Fruit fly (Drosophila melanogaster): Measurements from ENCODE around the gene Ten-a.
A peak's percentile ranks its signal among the peaks of the same experiment; 100 is the strongest.

The Ten-a gene

dm6 chrX:12076243-12076642, 32.7 kb downstream of the Ten-a start (continued):
- TF ChIP-seq CG18599 (GFP tag; optimal IDR thresholded peaks at IDR 0.05) (peak; percentile 37), tap (tag; optimal IDR thresholded peaks at IDR 0.05) (peak; percentile 10), Ptx1 (GFP tag; IDR thresholded peaks at IDR 0.05) (0 out of 2 replicates have a peak, but pooled peaks have one; percentile 22), CG16779 (GFP tag; IDR thresholded peaks at IDR 0.05) (no peak), CG13424 (tag; optimal IDR thresholded peaks at IDR 0.05) (peak; percentile 41), CG11504 (tag; optimal IDR thresholded peaks at IDR 0.05) (peak; percentile 54), CG30020 (tag; optimal IDR thresholded peaks at IDR 0.05) (no peak), fd96Cb (tag; optimal IDR thresholded peaks at IDR 0.05) (peak; percentile 6), gsb-n (tag; optimal IDR thresholded peaks at IDR 0.05) (peak; percentile 0), nmo (GFP tag; optimal IDR thresholded peaks at IDR 0.05) (peak; percentile 1), shn (GFP tag; optimal IDR thresholded peaks at IDR 0.05) (no peak), CG8290 (GFP tag; optimal IDR thresholded peaks at IDR 0.05) (no peak), CG8290 (tag; optimal IDR thresholded peaks at IDR 0.05) (no peak), Pdp1 (GFP tag; optimal IDR thresholded peaks at IDR 0.05) (no peak), CG4404 (GFP tag; IDR thresholded peaks at IDR 0.05) (no peak), PHDP (tag; optimal IDR thresholded peaks at IDR 0.05) (peak; percentile 10), CG30431 (GFP tag; optimal IDR thresholded peaks at IDR 0.05) (no peak), fru (optimal IDR thresholded peaks at IDR 0.05) (no peak), grau (tag; optimal IDR thresholded peaks at IDR 0.05) (peak; percentile 37), CG2678 (tag; optimal IDR thresholded peaks at IDR 0.05) (peak; percentile 59), Ssrp (tag; optimal IDR thresholded peaks at IDR 0.05) (peak; percentile 20), H2.0 (GFP tag; IDR thresholded peaks at IDR 0.05) (no peak), CG17385 (GFP tag; optimal IDR thresholded peaks at IDR 0.05) (peak; percentile 20), eve (GFP tag; optimal IDR thresholded peaks at IDR 0.05) (peak in 1 of 2 experiments; percentile 28), row (GFP tag; IDR thresholded peaks at IDR 0.05) (peak; percentile 57), ara (GFP tag; IDR thresholded peaks at IDR 0.05) (no peak), CG2129 (GFP tag; IDR thresholded peaks at IDR 0.05; ENCODE audit: partially characterized antibody) (no peak), h (optimal IDR thresholded peaks at IDR 0.05) (no peak), CG7839 (tag; optimal IDR thresholded peaks at IDR 0.05) (peak; percentile 40), CG11085 (GFP tag; IDR thresholded peaks at IDR 0.05) (no peak), Spps (tag; optimal IDR thresholded peaks at IDR 0.05) (no peak), CG14710 (tag; optimal IDR thresholded peaks at IDR 0.05) (peak; percentile 17), unpg (GFP tag; optimal IDR thresholded peaks at IDR 0.05) (peak; percentile 24), Blimp-1 (GFP tag; optimal IDR thresholded peaks at IDR 0.05) (peak; percentile 45), ham (GFP tag; IDR thresholded peaks at IDR 0.05) (no peak), Abd-B (GFP tag; optimal IDR thresholded peaks at IDR 0.05) (peak; percentile 8), seq (GFP tag; IDR thresholded peaks at IDR 0.05) (no peak), scrt (GFP tag; optimal IDR thresholded peaks at IDR 0.05) (no peak), CG8359 (GFP tag; optimal IDR thresholded peaks at IDR 0.05; ENCODE audit: borderline replicate concordance) (no peak), Xbp1 (GFP tag; optimal IDR thresholded peaks at IDR 0.05) (peak; percentile 12), CG10267 (tag; optimal IDR thresholded peaks at IDR 0.05) (peak; percentile 14), Mad (GFP tag; optimal IDR thresholded peaks at IDR 0.05) (no peak), sisA (GFP tag; IDR thresholded peaks at IDR 0.05) (0 out of 2 replicates have a peak, but pooled peaks have one; percentile 5), Sox100B (GFP tag; optimal IDR thresholded peaks at IDR 0.05) (peak; percentile 2), bsh (GFP tag; optimal IDR thresholded peaks at IDR 0.05) (peak in 1 of 2 experiments; percentile 51), CG1832 (GFP tag; optimal IDR thresholded peaks at IDR 0.05) (no peak), HLH4C (GFP tag; IDR thresholded peaks at IDR 0.05; ENCODE audit: partially characterized antibody) (no peak), CG30403 (GFP tag; optimal IDR thresholded peaks at IDR 0.05) (peak; percentile 10), CG15696 (tag; optimal IDR thresholded peaks at IDR 0.05) (no peak), Opbp (GFP tag; IDR thresholded peaks at IDR 0.05; ENCODE audit: partially characterized antibody) (no peak), CG12299 (tag; optimal IDR thresholded peaks at IDR 0.05) (no peak)
